Fruit fly (Drosophila melanogaster) whole organism, pupa: Measurements from ENCODE around the gene Sqor.

Experiments used
- CG10348 ChIP-seq: fragments of 200-800 bp; sonication (Bioruptor generic); IDR thresholded peaks from 2 replicates; pipeline ENCODE4 v1.3.6; 2022; ENCODE audit warnings: missing biosample characterization, missing genetic modification characterization
- CG12605 ChIP-seq: fragments of 200-800 bp; sonication (Bioruptor generic); IDR thresholded peaks from 2 replicates; pipeline ENCODE4 v1.3.6; 2022; ENCODE audit warnings: missing biosample characterization, missing genetic modification characterization
- CG13204 ChIP-seq: fragments of 200-800 bp; sonication (Bioruptor generic); optimal IDR thresholded peaks from 2 replicates; lab custom pipeline; 2018; ENCODE audit warnings: missing biosample characterization, mild to moderate bottlenecking, missing genetic modification characterization, moderate library complexity
- CG17806 ChIP-seq: fragments of 200-800 bp; sonication (Bioruptor generic); optimal IDR thresholded peaks from 2 replicates; lab custom pipeline; 2018; ENCODE audit warnings: missing biosample characterization, mild to moderate bottlenecking, missing genetic modification characterization, moderate library complexity
- CG8301 ChIP-seq: fragments of 200-800 bp; sonication (Bioruptor generic); optimal IDR thresholded peaks from 2 replicates; lab custom pipeline; 2018; ENCODE audit warnings: missing biosample characterization, mild to moderate bottlenecking, missing genetic modification characterization
- Ets98B ChIP-seq: fragments of 200-800 bp; sonication (Bioruptor generic); IDR thresholded peaks from 2 replicates; pipeline ENCODE4 v1.3.6; 2022; ENCODE audit warnings: missing biosample characterization, missing genetic modification characterization
- Snoo ChIP-seq: fragments of 200-800 bp; sonication (Bioruptor generic); optimal IDR thresholded peaks from 3 replicates; lab custom pipeline; 2017; ENCODE audit warnings: missing biosample characterization, mild to moderate bottlenecking, missing genetic modification characterization, inconsistent platforms
- fd96Ca ChIP-seq: fragments of 200-800 bp; sonication (Bioruptor generic); IDR thresholded peaks from 3 replicates; pipeline ENCODE4 v1.3.6; 2022; ENCODE audit warnings: missing biosample characterization, missing genetic modification characterization
- gl ChIP-seq: fragments of 200-800 bp; sonication (Bioruptor generic); optimal IDR thresholded peaks from 2 replicates; lab custom pipeline; 2018; ENCODE audit warnings: missing biosample characterization, mild to moderate bottlenecking, missing genetic modification characterization

- TF ChIP-seq Snoo (tag; lab: Kevin White, UChicago) (no peak), CG17806 (tag; lab: Kevin White, UChicago) (peak; percentile 30), CG8301 (tag; lab: Kevin White, UChicago) (no peak), CG10348 (GFP tag; lab: Robert Waterston, UW) (no peak), gl (tag; lab: Kevin White, UChicago) (no peak), CG13204 (no peak), CG12605 (no peak), fd96Ca (GFP tag; lab: Robert Waterston, UW) (peak; percentile 29; the same call in 1 of the 3 replicates), Ets98B (GFP tag; lab: Robert Waterston, UW) (no peak)
These were observed 13.1 kb downstream of the Sqor start for dm6 chr3L:4252862-4253610.
